Fruit fly (Drosophila melanogaster) whole organism, wandering third instar larva: ENCODE measurements around the gene Vha26.

ENCODE experiments used
- Hnf4 ChIP-seq: fragments of 200-800 bp; sonication (Bioruptor generic); optimal IDR thresholded peaks from 2 replicates; lab custom pipeline; 2016; ENCODE audit warnings: missing biosample characterization, mild to moderate bottlenecking, missing genetic modification characterization
- Myc ChIP-seq: fragments of >200 bp; optimal IDR thresholded peaks from 2 replicates; lab custom pipeline; 2017
- br ChIP-seq: fragments of 200-800 bp; sonication (Bioruptor generic); optimal IDR thresholded peaks from 2 replicates; lab custom pipeline; 2016; ENCODE audit warnings: missing biosample characterization, missing genetic modification characterization
- dl ChIP-seq, 2 experiments: fragments of 175-275, 200-275 bp in 1 of 2; fragments of 200-275 bp in 1 of 2; sonication (Bioruptor generic); optimal IDR thresholded peaks; lab custom pipeline; 2018; ENCODE audit warnings: mild to moderate bottlenecking in 2 of 2, missing biosample characterization in 2 of 2, missing genetic modification characterization in 2 of 2, moderate library complexity in 2 of 2; ENCODE audit not compliant: partially characterized antibody in 2 of 2, insufficient read depth in 1 of 2
- dmrt93B ChIP-seq: fragments of 200-800 bp; sonication (Bioruptor generic); optimal IDR thresholded peaks from 2 replicates; lab custom pipeline; 2018; ENCODE audit warnings: missing biosample characterization, mild to moderate bottlenecking, missing genetic modification characterization
- foxo ChIP-seq, 2 experiments: fragments of 200-800 bp; sonication (Bioruptor generic); optimal IDR thresholded peaks; 2 replicates in 1 of 2; 3 replicates in 1 of 2; lab custom pipeline; 2016 to 2017; ENCODE audit warnings: missing biosample characterization in 2 of 2, missing genetic modification characterization in 2 of 2
- h ChIP-seq: fragments of 200-800 bp; sonication (Bioruptor generic); optimal IDR thresholded peaks from 3 replicates; lab custom pipeline; 2016; ENCODE audit warnings: missing biosample characterization, mild to moderate bottlenecking, missing genetic modification characterization
- psq ChIP-seq: fragments of 200-800 bp; sonication (Bioruptor generic); optimal IDR thresholded peaks from 3 replicates; lab custom pipeline; 2017; ENCODE audit warnings: missing biosample characterization, mild to moderate bottlenecking, missing genetic modification characterization, moderate library complexity
- sv ChIP-seq: fragments of 200-800 bp; sonication (Bioruptor generic); optimal IDR thresholded peaks from 3 replicates; lab custom pipeline; 2016; ENCODE audit warnings: missing biosample characterization, missing genetic modification characterization

DNA sequence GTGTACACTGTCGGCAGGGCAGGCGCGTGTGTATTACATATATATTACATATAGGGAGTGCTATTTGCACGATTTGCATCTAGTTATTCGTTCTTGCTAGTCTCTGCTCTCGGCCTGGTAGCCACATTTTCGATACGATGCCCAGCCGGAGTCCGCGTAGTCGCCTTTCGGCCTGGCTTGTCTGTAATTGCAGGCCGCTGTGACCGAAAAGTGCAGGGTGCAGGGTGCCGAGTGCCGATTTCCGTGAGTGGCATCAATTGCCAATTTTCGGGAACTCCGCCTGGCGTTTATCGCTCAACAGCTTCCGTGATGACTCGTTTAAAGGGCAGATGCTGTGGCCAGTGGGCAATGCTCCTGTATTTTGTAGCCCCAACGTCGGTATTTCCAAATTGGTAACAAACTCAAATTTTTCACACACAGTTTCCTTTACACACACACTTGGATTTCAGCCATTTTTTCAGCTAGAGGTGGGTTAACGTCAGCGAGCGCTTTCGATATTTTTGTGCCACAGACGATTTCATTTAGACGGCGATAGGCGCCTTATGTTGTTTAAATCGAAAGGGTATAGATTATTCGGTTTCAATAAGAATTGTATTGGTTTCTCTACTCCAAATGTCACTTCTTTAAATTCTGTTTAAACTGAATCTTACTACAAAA lies 3.6 kb upstream of the Vha26 start, which contains the start of gene CG2926:
- no peak for TF ChIP-seq psq (GFP tag; lab: Kevin White, UChicago)
- no peak for TF ChIP-seq foxo (GFP tag; optimal IDR thresholded peaks at IDR 0.05; lab: Kevin White, UChicago)
- no peak for TF ChIP-seq dl (GFP tag; optimal IDR thresholded peaks at IDR 0.05; lab: Kevin White, UChicago; ENCODE audit: insufficient read depth in 1 of 2, partially characterized antibody in 2 of 2)
- no peak for TF ChIP-seq dmrt93B (GFP tag; lab: Kevin White, UChicago)
- no peak for TF ChIP-seq br (GFP tag; lab: Kevin White, UChicago)
- no peak for TF ChIP-seq Myc
- peak; percentile 54 for TF ChIP-seq h (GFP tag; lab: Kevin White, UChicago)
- no peak for TF ChIP-seq sv (GFP tag; lab: Kevin White, UChicago)
- no peak for TF ChIP-seq Hnf4 (GFP tag; lab: Kevin White, UChicago)
